Fruit fly (Drosophila melanogaster) whole organism, pupa: ENCODE data around the gene ND-24L.

Source experiments
- CG15710 ChIP-seq: fragments of 200-800 bp; sonication (Bioruptor generic); optimal IDR thresholded peaks from 2 replicates; lab custom pipeline; 2018; ENCODE audit warnings: missing biosample characterization, mild to moderate bottlenecking, missing genetic modification characterization, moderate library complexity
- EcR ChIP-seq: fragments of 200-800 bp; sonication (Bioruptor generic); optimal IDR thresholded peaks from 3 replicates; lab custom pipeline; 2019; ENCODE audit warnings: missing biosample characterization, missing genetic modification characterization, mild to moderate bottlenecking, moderate library complexity, missing genetic modification reagents
- Pif1B ChIP-seq: fragments of 200-800 bp; sonication (Bioruptor generic); optimal IDR thresholded peaks from 3 replicates; lab custom pipeline; 2016; ENCODE audit warnings: missing biosample characterization, missing genetic modification characterization
- fd96Ca ChIP-seq: fragments of 200-800 bp; sonication (Bioruptor generic); IDR thresholded peaks from 3 replicates; pipeline ENCODE4 v1.3.6; 2022; ENCODE audit warnings: missing biosample characterization, missing genetic modification characterization

- TF ChIP-seq fd96Ca (GFP tag; lab: Robert Waterston, UW), result no peak
- TF ChIP-seq EcR (GFP tag; lab: Kevin White, UChicago), result no peak
- no peak for TF ChIP-seq Pif1B (GFP tag; lab: Kevin White, UChicago)
- TF ChIP-seq CG15710 (tag; lab: Kevin White, UChicago), result no peak
Observed at dm6 chr3L:17366936-17367335, 46.3 kb upstream of the ND-24L start.
